Fruit fly (Drosophila melanogaster): ENCODE data around the gene CG3982.
A peak's percentile ranks its signal among the peaks of the same experiment; 100 is the strongest.

The CG3982 gene

dm6 chr3L:9424528-9424911 lies 7.3 kb upstream of the CG3982 start (continued):
- no peak for TF ChIP-seq Bgb (GFP tag; IDR thresholded peaks at IDR 0.05; ENCODE audit: partially characterized antibody)
- TF ChIP-seq CG1024 (GFP tag; IDR thresholded peaks at IDR 0.05) = no peak
- peak; percentile 2 for TF ChIP-seq CG11723 (GFP tag; optimal IDR thresholded peaks at IDR 0.05)
- TF ChIP-seq ind (GFP tag; optimal IDR thresholded peaks at IDR 0.05) = peak; percentile 24
- TF ChIP-seq CG15269 (tag; optimal IDR thresholded peaks at IDR 0.05) = peak; percentile 70
- TF ChIP-seq mld (GFP tag; IDR thresholded peaks at IDR 0.05; ENCODE audit: partially characterized antibody) = no peak
- TF ChIP-seq NC2α (GFP tag; optimal IDR thresholded peaks at IDR 0.05) = no peak
- no peak for TF ChIP-seq kay (GFP tag; optimal IDR thresholded peaks at IDR 0.05)
- peak in 1 of 2 experiments; percentile 71 for TF ChIP-seq Hr51 (GFP tag; optimal IDR thresholded peaks at IDR 0.05)
- TF ChIP-seq corto (GFP tag; optimal IDR thresholded peaks at IDR 0.05) = no peak
- TF ChIP-seq cas (GFP tag; IDR thresholded peaks at IDR 0.05) = no peak
- TF ChIP-seq crp (GFP tag; optimal IDR thresholded peaks at IDR 0.05) = peak in 1 of 2 experiments; percentile 8
- TF ChIP-seq CG10147 (GFP tag; optimal IDR thresholded peaks at IDR 0.05) = peak; percentile 22
- TF ChIP-seq CG12155 (GFP tag; optimal IDR thresholded peaks at IDR 0.05) = peak; percentile 12
- TF ChIP-seq lbe (GFP tag; optimal IDR thresholded peaks at IDR 0.05) = peak; percentile 59
- peak; percentile 65 for TF ChIP-seq seq (GFP tag; IDR thresholded peaks at IDR 0.05)
- no peak for TF ChIP-seq CG15479 (GFP tag; optimal IDR thresholded peaks at IDR 0.05)
- peak; percentile 42 for TF ChIP-seq odd (GFP tag; optimal IDR thresholded peaks at IDR 0.05)
- peak; percentile 28 for TF ChIP-seq CG30403 (GFP tag; optimal IDR thresholded peaks at IDR 0.05)
- no peak for TF ChIP-seq run (tag; optimal IDR thresholded peaks at IDR 0.05)
- peak; percentile 41 for TF ChIP-seq CG10267 (tag; optimal IDR thresholded peaks at IDR 0.05)
- TF ChIP-seq Nf-YC (tag; optimal IDR thresholded peaks at IDR 0.05) = peak; percentile 37
- no peak for TF ChIP-seq H15 (GFP tag; IDR thresholded peaks at IDR 0.05)
- no peak for TF ChIP-seq chif (GFP tag; optimal IDR thresholded peaks at IDR 0.05)
- no peak for TF ChIP-seq ttk (GFP tag; IDR thresholded peaks at IDR 0.05)
- peak; percentile 15 for TF ChIP-seq Asciz (GFP tag; optimal IDR thresholded peaks at IDR 0.05)
- TF ChIP-seq CG7556 (GFP tag; optimal IDR thresholded peaks at IDR 0.05) = peak; percentile 27
- TF ChIP-seq CG11456 (GFP tag; IDR thresholded peaks at IDR 0.05) = no peak
- TF ChIP-seq CG13424 (tag; optimal IDR thresholded peaks at IDR 0.05) = peak; percentile 65
- TF ChIP-seq E2f2 (GFP tag; IDR thresholded peaks at IDR 0.05) = peak; percentile 23; the same call in 1 of the 2 replicates
- peak; percentile 6 for TF ChIP-seq CG12659 (GFP tag; optimal IDR thresholded peaks at IDR 0.05)
- TF ChIP-seq CG3995 (GFP tag; optimal IDR thresholded peaks at IDR 0.05) = peak; percentile 27
- peak; percentile 50; the same call in 1 of the 2 replicates for TF ChIP-seq Rfx (GFP tag; IDR thresholded peaks at IDR 0.05)
- TF ChIP-seq CG7271 (tag; optimal IDR thresholded peaks at IDR 0.05) = no peak
- peak; percentile 51 for TF ChIP-seq D19A (tag; optimal IDR thresholded peaks at IDR 0.05)
- peak; percentile 16 for TF ChIP-seq Xbp1 (GFP tag; optimal IDR thresholded peaks at IDR 0.05)
- TF ChIP-seq pan (optimal IDR thresholded peaks at IDR 0.05) = no peak
- peak in 1 of 2 experiments; percentile 53 for TF ChIP-seq pan (GFP tag; optimal IDR thresholded peaks at IDR 0.05 in 1 of 2, IDR thresholded peaks at IDR 0.05 in 1 of 2)
- TF ChIP-seq BtbVII (GFP tag; optimal IDR thresholded peaks at IDR 0.05) = peak; percentile 34
- TF ChIP-seq CG17568 (GFP tag; optimal IDR thresholded peaks at IDR 0.05) = peak; percentile 42
- peak; percentile 64 for TF ChIP-seq CG18262 (tag; optimal IDR thresholded peaks at IDR 0.05)
- TF ChIP-seq Hr78 (GFP tag; optimal IDR thresholded peaks at IDR 0.05) = no peak
- peak; percentile 64 for TF ChIP-seq CG8924 (tag; optimal IDR thresholded peaks at IDR 0.05)
- peak; percentile 47 for TF ChIP-seq CG18599 (GFP tag; optimal IDR thresholded peaks at IDR 0.05)
- peak; percentile 35 for TF ChIP-seq CG17359 (tag; optimal IDR thresholded peaks at IDR 0.05)
- TF ChIP-seq hkb (optimal IDR thresholded peaks at IDR 0.05) = no peak
- TF ChIP-seq hkb (GFP tag; IDR thresholded peaks at IDR 0.05) = peak; percentile 45
- TF ChIP-seq Deaf1 (tag; optimal IDR thresholded peaks at IDR 0.05) = peak; percentile 14
- TF ChIP-seq CG2712 (tag; optimal IDR thresholded peaks at IDR 0.05) = peak; percentile 57
- peak; percentile 23 for TF ChIP-seq kah (GFP tag; optimal IDR thresholded peaks at IDR 0.05)

Measured in whole organism, embryonic.